Fruit fly (Drosophila melanogaster) whole organism, embryonic: ENCODE data around the gene CG33784.

Experiments
- Awh ChIP-seq: fragments of 200-800 bp; sonication (Bioruptor generic); IDR thresholded peaks from 2 replicates; pipeline ENCODE4, ENCODE4 v1.3.6; 2022; ENCODE audit warnings: missing biosample characterization, missing genetic modification characterization
- CG10209 ChIP-seq: fragments of 200-800 bp; sonication (Bioruptor generic); optimal IDR thresholded peaks from 3 replicates; lab custom pipeline; 2017; ENCODE audit warnings: missing biosample characterization, mild to moderate bottlenecking, missing genetic modification characterization, missing genetic modification reagents
- CG10654 ChIP-seq: fragments of 200-800 bp; sonication (Bioruptor generic); optimal IDR thresholded peaks from 2 replicates; lab custom pipeline; 2016; ENCODE audit warnings: missing biosample characterization, missing genetic modification characterization
- CG11696 ChIP-seq: fragments of 200-800 bp; sonication (Bioruptor generic); IDR thresholded peaks from 2 replicates; pipeline ENCODE4 v1.3.6; 2022; ENCODE audit warnings: missing biosample characterization, missing genetic modification characterization
- CG11723 ChIP-seq: fragments of 200-800 bp; sonication (Bioruptor generic); optimal IDR thresholded peaks from 2 replicates; lab custom pipeline; 2017; ENCODE audit warnings: missing biosample characterization, mild to moderate bottlenecking, missing genetic modification characterization
- CG12769 ChIP-seq: fragments of 200-800 bp; sonication (Bioruptor generic); optimal IDR thresholded peaks from 2 replicates; lab custom pipeline; 2019; ENCODE audit warnings: missing biosample characterization, mild to moderate bottlenecking, missing genetic modification characterization, moderate library complexity
- CG13424 ChIP-seq: fragments of 200-800 bp; sonication (Bioruptor generic); optimal IDR thresholded peaks from 2 replicates; lab custom pipeline; 2019; ENCODE audit warnings: missing biosample characterization, mild to moderate bottlenecking, missing genetic modification characterization, moderate library complexity
- CG15011 ChIP-seq: fragments of 200-800 bp; sonication (Bioruptor generic); optimal IDR thresholded peaks from 3 replicates; lab custom pipeline; 2018; ENCODE audit warnings: missing biosample characterization, mild to moderate bottlenecking, missing genetic modification characterization
- CG15479 ChIP-seq: fragments of 200-800 bp; sonication (Bioruptor generic); optimal IDR thresholded peaks from 3 replicates; lab custom pipeline; 2019; ENCODE audit warnings: missing biosample characterization, mild to moderate bottlenecking, missing genetic modification characterization, moderate library complexity
- CG16779 ChIP-seq: fragments of 200-800 bp; sonication (Bioruptor generic); IDR thresholded peaks from 2 replicates; pipeline ENCODE4 v1.3.6; 2022; ENCODE audit warnings: missing biosample characterization, missing genetic modification characterization
- CG2199 ChIP-seq: fragments of 200-800 bp; sonication (Bioruptor generic); IDR thresholded peaks from 3 replicates; pipeline ENCODE4 v1.3.6; 2022; ENCODE audit warnings: missing biosample characterization, missing genetic modification characterization
- CG34376 ChIP-seq: fragments of 200-800 bp; sonication (Bioruptor generic); optimal IDR thresholded peaks from 2 replicates; lab custom pipeline; 2018; ENCODE audit warnings: missing biosample characterization, mild to moderate bottlenecking, missing genetic modification characterization
- CG6765 ChIP-seq: fragments of 200-800 bp; sonication (Bioruptor generic); optimal IDR thresholded peaks from 3 replicates; lab custom pipeline; 2017; ENCODE audit warnings: missing biosample characterization, mild to moderate bottlenecking, missing genetic modification characterization
- CG7987 ChIP-seq: fragments of 200-800 bp; sonication (Bioruptor generic); optimal IDR thresholded peaks from 2 replicates; lab custom pipeline; 2018; ENCODE audit warnings: missing biosample characterization, mild to moderate bottlenecking, missing genetic modification characterization, moderate library complexity
- D19A ChIP-seq: fragments of 200-800 bp; optimal IDR thresholded peaks from 3 replicates; lab custom pipeline; 2019; ENCODE audit warnings: missing biosample characterization, mild to moderate bottlenecking, missing genetic modification characterization, moderate library complexity
- Deaf1 ChIP-seq: fragments of 200-800 bp; optimal IDR thresholded peaks from 3 replicates; lab custom pipeline; 2019; ENCODE audit warnings: missing biosample characterization, mild to moderate bottlenecking, missing genetic modification characterization, moderate library complexity
- Eip74EF ChIP-seq, 2 experiments: fragments of 200-800 bp in 1 of 2; fragments of >200 bp in 1 of 2; sonication (Bioruptor generic) in 1 of 2; optimal IDR thresholded peaks; 2 replicates each; lab custom pipeline; 2017 to 2019; ENCODE audit warnings: missing biosample characterization in 2 of 2, missing genetic modification characterization in 2 of 2, mild to moderate bottlenecking in 1 of 2, moderate library complexity in 1 of 2
- GATAe ChIP-seq: fragments of 200-800 bp; sonication (Bioruptor generic); conservative IDR thresholded peaks from 2 replicates; pipeline ENCODE4 v1.3.6; 2022; ENCODE audit warnings: missing biosample characterization, missing genetic modification characterization
- Gsc ChIP-seq: fragments of 200-800 bp; sonication (Bioruptor generic); IDR thresholded peaks from 2 replicates; pipeline ENCODE4 v1.3.6; 2022; ENCODE audit warnings: missing biosample characterization, missing genetic modification characterization
- Hey ChIP-seq: fragments of 200-800 bp; sonication (Bioruptor generic); optimal IDR thresholded peaks from 3 replicates; lab custom pipeline; 2018; ENCODE audit warnings: missing biosample characterization, mild to moderate bottlenecking, missing genetic modification characterization
- HmgZ ChIP-seq: fragments of 200-800 bp; sonication (Bioruptor generic); optimal IDR thresholded peaks from 2 replicates; lab custom pipeline; 2018; ENCODE audit warnings: missing biosample characterization, mild to moderate bottlenecking, missing genetic modification characterization
- Med ChIP-seq: fragments of 200-800 bp; sonication (Bioruptor generic); peaks from one replicate; lab custom pipeline; 2016; ENCODE audit warnings: missing biosample characterization, missing genetic modification characterization, mild to moderate bottlenecking, inconsistent platforms, moderate library complexity
- Nf-YA ChIP-seq: fragments of 200-800 bp; sonication (Bioruptor generic); IDR thresholded peaks from 2 replicates; pipeline ENCODE4 v1.3.6; 2022; ENCODE audit warnings: missing biosample characterization, missing genetic modification characterization
- Pdp1 ChIP-seq, 2 experiments: fragments of 200-800 bp; sonication (Bioruptor generic); optimal IDR thresholded peaks; 3 replicates each; lab custom pipeline; 2016; ENCODE audit warnings: missing biosample characterization in 2 of 2, missing genetic modification characterization in 2 of 2, mild to moderate bottlenecking in 1 of 2, moderate library complexity in 1 of 2
- Stat92E ChIP-seq, 3 experiments: fragments of >200 bp in 2 of 3; fragments of 200-800 bp in 1 of 3; sonication (Bioruptor generic) in 1 of 3; optimal IDR thresholded peaks; 2 replicates each; lab custom pipeline; 2017 to 2019; ENCODE audit warnings: missing biosample characterization in 3 of 3, missing genetic modification characterization in 3 of 3, mild to moderate bottlenecking in 1 of 3, moderate library complexity in 1 of 3
- Vsx1 ChIP-seq: fragments of 200-800 bp; sonication (Bioruptor generic); optimal IDR thresholded peaks from 2 replicates; lab custom pipeline; 2017; ENCODE audit warnings: missing biosample characterization, mild to moderate bottlenecking, missing genetic modification characterization, missing genetic modification reagents
- ab ChIP-seq: fragments of 200-800 bp; sonication (Bioruptor generic); optimal IDR thresholded peaks from 2 replicates; lab custom pipeline; 2016; ENCODE audit warnings: missing biosample characterization, missing genetic modification characterization
- ara ChIP-seq: fragments of 200-800 bp; sonication (Bioruptor generic); IDR thresholded peaks from 2 replicates; pipeline ENCODE4 v1.3.6; 2022; ENCODE audit warnings: missing biosample characterization, missing genetic modification characterization
- ash1 ChIP-seq: fragments of 200-800 bp; sonication (Bioruptor generic); optimal IDR thresholded peaks from 2 replicates; lab custom pipeline; 2018; ENCODE audit warnings: missing biosample characterization, mild to moderate bottlenecking, missing genetic modification characterization
- caup ChIP-seq: fragments of 200-800 bp; sonication (Bioruptor generic); optimal IDR thresholded peaks from 3 replicates; lab custom pipeline; 2017; ENCODE audit warnings: missing biosample characterization, mild to moderate bottlenecking, missing genetic modification characterization, moderate library complexity; ENCODE audit not compliant: severe bottlenecking
- cwo ChIP-seq: fragments of 200-800 bp; sonication (Bioruptor generic); optimal IDR thresholded peaks from 3 replicates; lab custom pipeline; 2017; ENCODE audit warnings: missing biosample characterization, missing genetic modification characterization, mild to moderate bottlenecking, moderate library complexity, missing genetic modification reagents
- emc ChIP-seq: fragments of 200-800 bp; sonication (Bioruptor generic); optimal IDR thresholded peaks from 2 replicates; lab custom pipeline; 2016; ENCODE audit warnings: missing biosample characterization, missing genetic modification characterization
- exex ChIP-seq: fragments of 200-800 bp; sonication (Bioruptor generic); optimal IDR thresholded peaks from 4 replicates; lab custom pipeline; 2018; ENCODE audit warnings: missing biosample characterization, mild to moderate bottlenecking, missing genetic modification characterization, moderate library complexity
- eyg ChIP-seq: fragments of 200-800 bp; sonication (Bioruptor generic); optimal IDR thresholded peaks from 3 replicates; lab custom pipeline; 2016; ENCODE audit warnings: missing biosample characterization, missing genetic modification characterization
- ftz-f1 ChIP-seq: fragments of 200-800 bp; sonication (Bioruptor generic); optimal IDR thresholded peaks from 2 replicates; lab custom pipeline; 2016; ENCODE audit warnings: missing biosample characterization, missing genetic modification characterization
- grn ChIP-seq: fragments of 200-800 bp; sonication (Bioruptor generic); optimal IDR thresholded peaks from 3 replicates; lab custom pipeline; 2017; ENCODE audit warnings: missing biosample characterization, missing genetic modification characterization
- ind ChIP-seq: fragments of 200-800 bp; sonication (Bioruptor generic); optimal IDR thresholded peaks from 3 replicates; lab custom pipeline; 2016; ENCODE audit warnings: missing biosample characterization, missing genetic modification characterization
- jing ChIP-seq: fragments of 200-800 bp; sonication (Bioruptor generic); optimal IDR thresholded peaks from 2 replicates; lab custom pipeline; 2018; ENCODE audit warnings: missing biosample characterization, mild to moderate bottlenecking, missing genetic modification characterization
- kni ChIP-seq: fragments of 200-800 bp; sonication (Bioruptor generic); optimal IDR thresholded peaks from 3 replicates; lab custom pipeline; 2017; ENCODE audit warnings: mild to moderate bottlenecking, missing biosample characterization, missing genetic modification reagents, missing genetic modification characterization
- lab ChIP-seq: fragments of 200-800 bp; sonication (Bioruptor generic); optimal IDR thresholded peaks from 3 replicates; lab custom pipeline; 2017; ENCODE audit warnings: missing biosample characterization, missing genetic modification characterization, mild to moderate bottlenecking, moderate library complexity, missing genetic modification reagents
- mirr ChIP-seq: fragments of 200-800 bp; sonication (Bioruptor generic); optimal IDR thresholded peaks from 3 replicates; lab custom pipeline; 2018; ENCODE audit warnings: missing biosample characterization, mild to moderate bottlenecking, missing genetic modification characterization
- nerfin-2 ChIP-seq: fragments of 200-800 bp; sonication (Bioruptor generic); IDR thresholded peaks from 2 replicates; pipeline ENCODE4 v1.3.6; 2022; ENCODE audit warnings: missing biosample characterization, missing genetic modification characterization; ENCODE audit not compliant: partially characterized antibody
- rib ChIP-seq: fragments of 200-800 bp; sonication (Bioruptor generic); IDR thresholded peaks from 2 replicates; pipeline ENCODE4 v1.3.6; 2022; ENCODE audit warnings: missing biosample characterization, missing genetic modification characterization
- sd ChIP-seq: fragments of 200-800 bp; sonication (Bioruptor generic); optimal IDR thresholded peaks from 3 replicates; lab custom pipeline; 2018; ENCODE audit warnings: missing biosample characterization, mild to moderate bottlenecking, missing genetic modification characterization, moderate library complexity
- sug ChIP-seq: fragments of 200-800 bp; optimal IDR thresholded peaks from 2 replicates; lab custom pipeline; 2019; ENCODE audit warnings: missing biosample characterization, mild to moderate bottlenecking, missing genetic modification characterization, moderate library complexity
- vfl ChIP-seq: fragments of 200-800 bp; sonication (Bioruptor generic); optimal IDR thresholded peaks from 2 replicates; lab custom pipeline; 2016; ENCODE audit warnings: missing biosample characterization, missing genetic modification characterization
- wek ChIP-seq: fragments of 200-800 bp; sonication (Bioruptor generic); optimal IDR thresholded peaks from 3 replicates; lab custom pipeline; 2018; ENCODE audit warnings: missing biosample characterization, mild to moderate bottlenecking, missing genetic modification characterization, moderate library complexity
- z ChIP-seq: fragments of 200-800 bp; sonication (Bioruptor generic); IDR thresholded peaks from 3 replicates; pipeline ENCODE4 v1.3.6; 2022; ENCODE audit warnings: missing biosample characterization, missing genetic modification characterization

CG33784 gene

dm6 chr3R:10034995-10035446 lies 32.7 kb upstream of the CG33784 start (continued):
- TF ChIP-seq wek (GFP tag; lab: Kevin White, UChicago): no peak
- TF ChIP-seq sug: no peak
- TF ChIP-seq sd: peak; percentile 1
- TF ChIP-seq CG13424: no peak
- peak; percentile 41 for TF ChIP-seq D19A
- TF ChIP-seq kni (GFP tag; lab: Kevin White, UChicago): peak; percentile 80

- TF ChIP-seq Nf-YA (GFP tag; lab: Robert Waterston, UW) (no peak), z (no peak), Deaf1 (tag; lab: Kevin White, UChicago) (peak; percentile 1), vfl (no peak), jing (GFP tag; lab: Kevin White, UChicago) (no peak), Awh (0 out of 2 replicates have a peak, but pooled peaks have one; percentile 36), CG15479 (GFP tag; lab: Kevin White, UChicago) (no peak), Vsx1 (GFP tag; lab: Kevin White, UChicago) (peak; percentile 37), Gsc (GFP tag; lab: Robert Waterston, UW) (no peak), CG34376 (GFP tag; lab: Kevin White, UChicago) (peak; percentile 67), lab (GFP tag; lab: Kevin White, UChicago) (peak; percentile 74), sug (peak; percentile 90), CG16779 (GFP tag; lab: Robert Waterston, UW) (no peak), ara (GFP tag; lab: Robert Waterston, UW) (no peak), CG10654 (GFP tag; lab: Kevin White, UChicago) (no peak), CG15011 (no peak), ind (GFP tag; lab: Kevin White, UChicago) (no peak), cwo (GFP tag; lab: Kevin White, UChicago) (peak; percentile 58), CG2199 (GFP tag; lab: Robert Waterston, UW) (0 out of 3 replicates have a peak, but pooled peaks have one; percentile 19), CG7987 (peak; percentile 8), Stat92E (GFP tag; optimal IDR thresholded peaks at IDR 0.05; lab: Kevin White, UChicago) (no peak), CG12769 (peak; percentile 14), exex (tag; lab: Kevin White, UChicago) (peak; percentile 97), CG6765 (GFP tag; lab: Kevin White, UChicago) (no peak), sd (peak; percentile 53), ab (GFP tag; lab: Kevin White, UChicago) (no peak), GATAe (GFP tag; lab: Robert Waterston, UW) (peak; percentile 71), nerfin-2 (GFP tag; lab: Robert Waterston, UW) (no peak), mirr (GFP tag; lab: Kevin White, UChicago) (peak; percentile 95), Pdp1 (GFP tag; optimal IDR thresholded peaks at IDR 0.05; lab: Kevin White, UChicago) (peak in 1 of 2 experiments; percentile 59), CG11696 (GFP tag; lab: Robert Waterston, UW) (no peak), ash1 (GFP tag; lab: Kevin White, UChicago) (no peak), emc (no peak), eyg (GFP tag; lab: Kevin White, UChicago) (no peak), grn (GFP tag; lab: Kevin White, UChicago) (peak; percentile 93), Hey (tag; lab: Kevin White, UChicago) (peak; percentile 68), Med (peak; percentile 36), caup (GFP tag; lab: Kevin White, UChicago) (no peak), CG10209 (GFP tag; lab: Kevin White, UChicago) (no peak), Eip74EF (GFP tag; optimal IDR thresholded peaks at IDR 0.05; lab: Kevin White, UChicago) (peak in 1 of 2 experiments; percentile 63), HmgZ (tag; lab: Kevin White, UChicago) (peak; percentile 1), rib (GFP tag; lab: Robert Waterston, UW) (0 out of 2 replicates have a peak, but pooled peaks have one; percentile 13), CG11723 (GFP tag; lab: Kevin White, UChicago) (no peak), ftz-f1 (peak; percentile 54)
Measured at dm6 chr3R:10035765-10036164, 31.9 kb upstream of the CG33784 start.
